Fruit fly (Drosophila melanogaster) whole organism, embryonic: ENCODE results near the gene senju.
A peak's percentile ranks its signal among the peaks of the same experiment; 100 is the strongest.

Experiments
- Asciz ChIP-seq: fragments of 200-800 bp; sonication (Bioruptor generic); optimal IDR thresholded peaks from 2 replicates; lab custom pipeline; 2017; ENCODE audit warnings: missing biosample characterization, mild to moderate bottlenecking, missing genetic modification characterization, missing genetic modification reagents
- Awh ChIP-seq: fragments of 200-800 bp; sonication (Bioruptor generic); IDR thresholded peaks from 2 replicates; pipeline ENCODE4, ENCODE4 v1.3.6; 2022; ENCODE audit warnings: missing biosample characterization, missing genetic modification characterization
- Bgb ChIP-seq: fragments of 200-800 bp; sonication (Bioruptor generic); IDR thresholded peaks from 2 replicates; pipeline ENCODE4 v1.3.6; 2022; ENCODE audit warnings: missing biosample characterization, missing genetic modification characterization; ENCODE audit not compliant: partially characterized antibody
- CG12769 ChIP-seq: fragments of 200-800 bp; sonication (Bioruptor generic); optimal IDR thresholded peaks from 2 replicates; lab custom pipeline; 2019; ENCODE audit warnings: missing biosample characterization, mild to moderate bottlenecking, missing genetic modification characterization, moderate library complexity
- CG15479 ChIP-seq: fragments of 200-800 bp; sonication (Bioruptor generic); optimal IDR thresholded peaks from 3 replicates; lab custom pipeline; 2019; ENCODE audit warnings: missing biosample characterization, mild to moderate bottlenecking, missing genetic modification characterization, moderate library complexity
- CG1647 ChIP-seq: fragments of 200-800 bp; sonication (Bioruptor generic); optimal IDR thresholded peaks from 3 replicates; lab custom pipeline; 2016; ENCODE audit warnings: missing biosample characterization, missing genetic modification characterization
- CG16813 ChIP-seq: fragments of 200-800 bp; sonication (Bioruptor generic); IDR thresholded peaks from 3 replicates; pipeline ENCODE4 v1.3.6; 2022; ENCODE audit warnings: missing biosample characterization, missing genetic modification characterization; ENCODE audit not compliant: partially characterized antibody
- CG16863 ChIP-seq: fragments of 200-800 bp; sonication (Bioruptor generic); optimal IDR thresholded peaks from 3 replicates; lab custom pipeline; 2016; ENCODE audit warnings: missing biosample characterization, missing genetic modification characterization
- CG18011 ChIP-seq: fragments of 200-800 bp; sonication (Bioruptor generic); optimal IDR thresholded peaks from 2 replicates; lab custom pipeline; 2017; ENCODE audit warnings: missing biosample characterization, missing genetic modification characterization, mild to moderate bottlenecking, moderate library complexity, missing genotype
- CG2678 ChIP-seq: fragments of 200-800 bp; sonication (Bioruptor generic); optimal IDR thresholded peaks from 3 replicates; lab custom pipeline; 2019; ENCODE audit warnings: missing biosample characterization, mild to moderate bottlenecking, missing genetic modification characterization, moderate library complexity
- CG32532 ChIP-seq: fragments of 200-800 bp; sonication (Bioruptor generic); IDR thresholded peaks from 2 replicates; pipeline ENCODE4 v1.3.6; 2022; ENCODE audit warnings: missing biosample characterization, missing genetic modification characterization
- CG32767 ChIP-seq: fragments of 200-800 bp; sonication (Bioruptor generic); IDR thresholded peaks from 2 replicates; pipeline ENCODE4 v1.3.6; 2022; ENCODE audit warnings: missing biosample characterization, missing genetic modification characterization
- CG3281 ChIP-seq: fragments of 200-800 bp; sonication (Bioruptor generic); optimal IDR thresholded peaks from 3 replicates; lab custom pipeline; 2017; ENCODE audit warnings: missing biosample characterization, mild to moderate bottlenecking, missing genetic modification characterization
- CG33213 ChIP-seq: fragments of 200-800 bp; sonication (Bioruptor generic); optimal IDR thresholded peaks from 3 replicates; lab custom pipeline; 2016; ENCODE audit warnings: missing biosample characterization, missing genetic modification characterization
- CG6813 ChIP-seq: fragments of 200-800 bp; sonication (Bioruptor generic); optimal IDR thresholded peaks from 2 replicates; lab custom pipeline; 2017; ENCODE audit warnings: missing biosample characterization, missing genetic modification characterization, mild to moderate bottlenecking, moderate library complexity, missing genetic modification reagents
- CG7556 ChIP-seq: fragments of 200-800 bp; sonication (Bioruptor generic); optimal IDR thresholded peaks from 2 replicates; lab custom pipeline; 2017; ENCODE audit warnings: missing biosample characterization, mild to moderate bottlenecking, missing genetic modification characterization
- CG8359 ChIP-seq: fragments of 200-800 bp; sonication (Bioruptor generic); optimal IDR thresholded peaks from 2 replicates; lab custom pipeline; 2017; ENCODE audit warnings: missing biosample characterization, mild to moderate bottlenecking, missing genetic modification characterization, borderline replicate concordance
- CrebB ChIP-seq: fragments of 200-800 bp; sonication (Bioruptor generic); optimal IDR thresholded peaks from 3 replicates; lab custom pipeline; 2018; ENCODE audit warnings: missing biosample characterization, mild to moderate bottlenecking, missing genetic modification characterization
- Dbx ChIP-seq: fragments of 200-800 bp; sonication (Bioruptor generic); IDR thresholded peaks from 3 replicates; pipeline ENCODE4 v1.3.6; 2022; ENCODE audit warnings: missing biosample characterization, missing genetic modification characterization
- Fer1 ChIP-seq: fragments of 200-800 bp; sonication (Bioruptor generic); optimal IDR thresholded peaks from 2 replicates; lab custom pipeline; 2017; ENCODE audit warnings: missing biosample characterization, mild to moderate bottlenecking, missing genetic modification characterization
- Gsc ChIP-seq: fragments of 200-800 bp; sonication (Bioruptor generic); IDR thresholded peaks from 2 replicates; pipeline ENCODE4 v1.3.6; 2022; ENCODE audit warnings: missing biosample characterization, missing genetic modification characterization
- Hmx ChIP-seq: fragments of 200-800 bp; sonication (Bioruptor generic); optimal IDR thresholded peaks from 2 replicates; lab custom pipeline; 2016; ENCODE audit warnings: missing biosample characterization, missing genetic modification characterization
- Hr3 ChIP-seq: fragments of 200-800 bp; sonication (Bioruptor generic); optimal IDR thresholded peaks from 3 replicates; lab custom pipeline; 2016; ENCODE audit warnings: missing biosample characterization, missing genetic modification characterization
- Jarid2 ChIP-seq: fragments of 200-800 bp; sonication (Bioruptor generic); optimal IDR thresholded peaks from 3 replicates; lab custom pipeline; 2017; ENCODE audit warnings: mild to moderate bottlenecking, missing biosample characterization, missing genetic modification reagents, missing genetic modification characterization
- Med ChIP-seq: fragments of 200-800 bp; sonication (Bioruptor generic); peaks from one replicate; lab custom pipeline; 2016; ENCODE audit warnings: missing biosample characterization, missing genetic modification characterization, mild to moderate bottlenecking, inconsistent platforms, moderate library complexity
- Myb ChIP-seq: fragments of 200-800 bp; sonication (Bioruptor generic); optimal IDR thresholded peaks from 2 replicates; lab custom pipeline; 2016; ENCODE audit warnings: missing biosample characterization, missing genetic modification characterization
- Oaz ChIP-seq: fragments of 200-800 bp; sonication (Bioruptor generic); IDR thresholded peaks from 2 replicates; pipeline ENCODE4 v1.3.6; 2022; ENCODE audit warnings: missing biosample characterization, missing genetic modification characterization
- Six4 ChIP-seq: fragments of 200-800 bp; sonication (Bioruptor generic); optimal IDR thresholded peaks from 2 replicates; lab custom pipeline; 2016; ENCODE audit warnings: missing biosample characterization, missing genetic modification characterization
- Spps ChIP-seq: fragments of 200-800 bp; sonication (Bioruptor generic); optimal IDR thresholded peaks from 2 replicates; lab custom pipeline; 2018; ENCODE audit warnings: missing biosample characterization, mild to moderate bottlenecking, missing genetic modification characterization
- ac ChIP-seq: fragments of 200-800 bp; sonication (Bioruptor generic); optimal IDR thresholded peaks from 3 replicates; lab custom pipeline; 2017; ENCODE audit warnings: missing biosample characterization, mild to moderate bottlenecking, missing genetic modification characterization
- ap ChIP-seq: fragments of 200-800 bp; sonication (Bioruptor generic); IDR thresholded peaks from 2 replicates; pipeline ENCODE4 v1.3.6; 2022; ENCODE audit warnings: missing biosample characterization, missing genetic modification characterization
- bigmax ChIP-seq: fragments of 200-800 bp; sonication (Bioruptor generic); optimal IDR thresholded peaks from 2 replicates; lab custom pipeline; 2018; ENCODE audit warnings: missing biosample characterization, mild to moderate bottlenecking, missing genetic modification characterization
- ci ChIP-seq: fragments of 200-800 bp; sonication (Bioruptor generic); IDR thresholded peaks from 3 replicates; pipeline ENCODE4 v1.3.6; 2022; ENCODE audit warnings: missing biosample characterization, missing genetic modification characterization
- dan ChIP-seq: fragments of 200-800 bp; sonication (Bioruptor generic); IDR thresholded peaks from 2 replicates; pipeline ENCODE4 v1.3.6; 2022; ENCODE audit warnings: missing biosample characterization, missing genetic modification characterization
- exex ChIP-seq: fragments of 200-800 bp; sonication (Bioruptor generic); optimal IDR thresholded peaks from 4 replicates; lab custom pipeline; 2018; ENCODE audit warnings: missing biosample characterization, mild to moderate bottlenecking, missing genetic modification characterization, moderate library complexity
- fd102C ChIP-seq: fragments of 200-800 bp; sonication (Bioruptor generic); optimal IDR thresholded peaks from 2 replicates; lab custom pipeline; 2018; ENCODE audit warnings: missing biosample characterization, mild to moderate bottlenecking, missing genetic modification characterization, moderate library complexity
- fd3F ChIP-seq: fragments of 200-800 bp; sonication (Bioruptor generic); optimal IDR thresholded peaks from 2 replicates; lab custom pipeline; 2018; ENCODE audit warnings: missing biosample characterization, mild to moderate bottlenecking, missing genetic modification characterization, moderate library complexity
- gem ChIP-seq: fragments of 200-800 bp; sonication (Bioruptor generic); optimal IDR thresholded peaks from 2 replicates; lab custom pipeline; 2019; ENCODE audit warnings: missing biosample characterization, mild to moderate bottlenecking, missing genetic modification characterization, moderate library complexity
- gsb-n ChIP-seq: fragments of 200-800 bp; sonication (Bioruptor generic); optimal IDR thresholded peaks from 3 replicates; lab custom pipeline; 2018; ENCODE audit warnings: missing biosample characterization, mild to moderate bottlenecking, missing genetic modification characterization
- inv ChIP-seq: fragments of 200-800 bp; sonication (Bioruptor generic); IDR thresholded peaks from 2 replicates; pipeline ENCODE4 v1.3.6; 2022; ENCODE audit warnings: missing biosample characterization, missing genetic modification characterization; ENCODE audit not compliant: partially characterized antibody
- lbe ChIP-seq: fragments of 200-800 bp; sonication (Bioruptor generic); optimal IDR thresholded peaks from 2 replicates; lab custom pipeline; 2016; ENCODE audit warnings: missing biosample characterization, mild to moderate bottlenecking, missing genetic modification characterization
- lmd ChIP-seq: fragments of 200-800 bp; sonication (Bioruptor generic); IDR thresholded peaks from 2 replicates; pipeline ENCODE4 v1.3.6; 2022; ENCODE audit warnings: missing biosample characterization, missing genetic modification characterization
- pb ChIP-seq: fragments of 200-800 bp; sonication (Bioruptor generic); optimal IDR thresholded peaks from 3 replicates; lab custom pipeline; 2016; ENCODE audit warnings: missing biosample characterization, missing genetic modification characterization
- pzg ChIP-seq: fragments of 200-800 bp; sonication (Bioruptor generic); optimal IDR thresholded peaks from 3 replicates; lab custom pipeline; 2018; ENCODE audit warnings: missing biosample characterization, mild to moderate bottlenecking, missing genetic modification characterization, moderate library complexity
- schlank ChIP-seq: fragments of 200-800 bp; sonication (Bioruptor generic); optimal IDR thresholded peaks from 2 replicates; lab custom pipeline; 2018; ENCODE audit warnings: missing biosample characterization, mild to moderate bottlenecking, missing genetic modification characterization
- sim ChIP-seq: fragments of 200-800 bp; sonication (Bioruptor generic); IDR thresholded peaks from 2 replicates; pipeline ENCODE4 v1.3.6; 2022; ENCODE audit warnings: missing biosample characterization, missing genetic modification characterization
- sisA ChIP-seq: fragments of 200-800 bp; sonication (Bioruptor generic); IDR thresholded peaks from 2 replicates; pipeline ENCODE4 v1.3.6; 2022; ENCODE audit warnings: missing biosample characterization, missing genetic modification characterization
- tna ChIP-seq: fragments of 200-800 bp; sonication (Bioruptor generic); IDR thresholded peaks from 2 replicates; pipeline ENCODE4 v1.3.6; 2022; ENCODE audit warnings: missing biosample characterization, missing genetic modification characterization; ENCODE audit not compliant: partially characterized antibody
- twi ChIP-seq: fragments of 200-800 bp; optimal IDR thresholded peaks from 2 replicates; lab custom pipeline; 2019; ENCODE audit warnings: missing biosample characterization, mild to moderate bottlenecking, missing genetic modification characterization, moderate library complexity
- zf30C ChIP-seq: fragments of 200-800 bp; sonication (Bioruptor generic); optimal IDR thresholded peaks from 3 replicates; lab custom pipeline; 2018; ENCODE audit warnings: missing biosample characterization, mild to moderate bottlenecking, missing genetic modification characterization

senju gene

DNA sequence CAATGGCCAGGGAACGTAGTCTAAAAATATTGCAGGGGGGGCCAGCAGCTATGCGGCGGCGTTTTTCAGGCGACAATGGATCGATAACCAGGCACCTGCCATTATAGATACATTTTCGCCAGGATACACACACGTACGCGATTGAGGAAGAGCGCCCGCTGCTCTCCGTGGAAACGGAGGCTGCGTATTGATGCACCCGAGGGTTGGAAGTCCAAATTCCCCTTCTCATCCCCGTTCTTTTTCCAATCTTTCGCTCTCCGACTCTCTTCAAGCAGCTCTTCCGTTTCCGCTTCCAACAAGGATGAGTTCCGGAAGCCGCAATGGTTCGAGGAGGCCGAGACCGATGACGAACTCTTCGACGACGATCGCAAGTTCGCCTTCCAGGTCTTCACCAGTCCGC is 44.1 kb downstream of the senju start (continued):
- peak; percentile 8 for TF ChIP-seq fd3F
- TF ChIP-seq ci (GFP tag; lab: Robert Waterston, UW), result peak; percentile 67; the same call in 2 of the 3 replicates
- TF ChIP-seq CG16813 (GFP tag; lab: Robert Waterston, UW), result no peak
- peak; percentile 27; the same call in 1 of the 3 replicates for TF ChIP-seq Dbx (GFP tag; lab: Robert Waterston, UW)
- TF ChIP-seq CG15479 (GFP tag; lab: Kevin White, UChicago), result no peak
- TF ChIP-seq dan (GFP tag; lab: Robert Waterston, UW), result no peak
- TF ChIP-seq CG6813 (GFP tag; lab: Kevin White, UChicago), result peak; percentile 89
- no peak for TF ChIP-seq gem
- TF ChIP-seq bigmax (GFP tag; lab: Kevin White, UChicago), result no peak
- TF ChIP-seq CG7556 (GFP tag; lab: Kevin White, UChicago), result no peak
- peak; percentile 23; the same call in 1 of the 2 replicates for TF ChIP-seq CG32532 (GFP tag; lab: Robert Waterston, UW)
- TF ChIP-seq lmd (GFP tag; lab: Robert Waterston, UW), result no peak
- no peak for TF ChIP-seq fd102C (GFP tag; lab: Kevin White, UChicago)
- TF ChIP-seq CrebB, result peak; percentile 33
- no peak for TF ChIP-seq CG33213 (GFP tag; lab: Kevin White, UChicago)
- peak; percentile 80 for TF ChIP-seq Med
- no peak for TF ChIP-seq inv
- peak; percentile 24 for TF ChIP-seq CG2678
- peak; percentile 65 for TF ChIP-seq schlank (tag; lab: Kevin White, UChicago)
- TF ChIP-seq lbe (GFP tag; lab: Kevin White, UChicago), result no peak
- TF ChIP-seq CG32767 (GFP tag; lab: Robert Waterston, UW), result peak; percentile 89
- no peak for TF ChIP-seq Gsc (GFP tag; lab: Robert Waterston, UW)
- TF ChIP-seq Bgb (GFP tag; lab: Robert Waterston, UW), result 0 out of 2 replicates have a peak, but pooled peaks have one; percentile 6
- no peak for TF ChIP-seq zf30C
- no peak for TF ChIP-seq CG12769 (tag; lab: Kevin White, UChicago)
- TF ChIP-seq exex, result no peak
- TF ChIP-seq CG18011 (GFP tag; lab: Kevin White, UChicago), result no peak
- TF ChIP-seq Hr3, result no peak
- TF ChIP-seq CG16863 (GFP tag; lab: Kevin White, UChicago), result no peak
- no peak for TF ChIP-seq gsb-n (tag; lab: Kevin White, UChicago)
- TF ChIP-seq pb (GFP tag; lab: Kevin White, UChicago), result no peak
- TF ChIP-seq tna (GFP tag; lab: Robert Waterston, UW), result no peak
- no peak for TF ChIP-seq Jarid2 (GFP tag; lab: Kevin White, UChicago)
- TF ChIP-seq ap (GFP tag; lab: Robert Waterston, UW), result no peak
- TF ChIP-seq CG1647 (GFP tag; lab: Kevin White, UChicago), result no peak
- peak; percentile 16 for TF ChIP-seq ac
- TF ChIP-seq Fer1 (GFP tag; lab: Kevin White, UChicago), result peak; percentile 86
- TF ChIP-seq CG3281 (GFP tag; lab: Kevin White, UChicago), result peak; percentile 69
- no peak for TF ChIP-seq twi (tag; lab: Kevin White, UChicago)
- TF ChIP-seq sim (GFP tag; lab: Robert Waterston, UW), result peak; percentile 55; the same call in 1 of the 2 replicates
- TF ChIP-seq Oaz (GFP tag; lab: Robert Waterston, UW), result no peak
- TF ChIP-seq sisA (GFP tag; lab: Robert Waterston, UW), result 0 out of 2 replicates have a peak, but pooled peaks have one; percentile 18
- peak; percentile 14 for TF ChIP-seq Asciz (GFP tag; lab: Kevin White, UChicago)
- peak; percentile 23; the same call in 1 of the 2 replicates for TF ChIP-seq Awh (GFP tag; lab: Robert Waterston, UW)
- no peak for TF ChIP-seq Six4
- TF ChIP-seq CG8359 (GFP tag; lab: Kevin White, UChicago), result peak; percentile 53
- no peak for TF ChIP-seq pzg (GFP tag; lab: Kevin White, UChicago)
- no peak for TF ChIP-seq Hmx (GFP tag; lab: Kevin White, UChicago)
- no peak for TF ChIP-seq Myb (GFP tag; lab: Kevin White, UChicago)
- TF ChIP-seq Spps, result no peak
